Worm (Caenorhabditis elegans) whole organism, late embryonic: ENCODE results near the gene nas-20.

Experiments
- C08G9.2 ChIP-seq: sonication (generic microtip); optimal IDR thresholded peaks from 2 replicates; lab custom pipeline; 2016; ENCODE audit warnings: mild to moderate bottlenecking, missing genetic modification characterization, moderate library complexity, missing compliant biosample characterization
- C38D4.7 ChIP-seq: fragments of 200-800 bp; sonication (Bioruptor generic); optimal IDR thresholded peaks from 2 replicates; lab custom pipeline; 2018; ENCODE audit warnings: mild to moderate bottlenecking, missing genetic modification characterization, moderate library complexity, missing compliant biosample characterization
- ceh-22 ChIP-seq: sonication (generic microtip); optimal IDR thresholded peaks from 2 replicates; lab custom pipeline; 2017; ENCODE audit warnings: missing biosample characterization, missing genetic modification characterization
- dve-1 ChIP-seq: sonication (generic microtip); optimal IDR thresholded peaks from 2 replicates; lab custom pipeline; 2017; ENCODE audit warnings: antibody characterized with exemption, mild to moderate bottlenecking, missing genetic modification characterization, missing compliant biosample characterization
- nhr-11 ChIP-seq: fragments of 150-350 bp; optimal IDR thresholded peaks from 2 replicates; lab custom pipeline; 2014; ENCODE audit warnings: missing biosample characterization, missing genetic modification characterization
- pax-1 ChIP-seq: fragments of 150-350 bp; optimal IDR thresholded peaks from 2 replicates; lab custom pipeline; 2014; ENCODE audit warnings: missing biosample characterization, missing genetic modification characterization
- pha-4 ChIP-seq: fragments of 150-350 bp; optimal IDR thresholded peaks from 2 replicates; lab custom pipeline; 2018; ENCODE audit warnings: missing biosample characterization, missing genetic modification reagents, missing genetic modification characterization
- sox-4 ChIP-seq: sonication (generic microtip); optimal IDR thresholded peaks from 2 replicates; lab custom pipeline; 2017; ENCODE audit warnings: mild to moderate bottlenecking, missing genetic modification characterization, inconsistent platforms, missing compliant biosample characterization

- TF ChIP-seq sox-4 (no peak), ceh-22 (tag; lab: Kevin White, UChicago) (no peak), pha-4 (tag; lab: Kevin White, UChicago) (no peak), C38D4.7 (GFP tag; lab: Kevin White, UChicago) (no peak), nhr-11 (tag; lab: Kevin White, UChicago) (no peak), C08G9.2 (tag; lab: Kevin White, UChicago) (no peak), pax-1 (no peak), dve-1 (tag; lab: Kevin White, UChicago) (no peak)
Measured at ce11 chrV:11479406-11479805, 7.3 kb upstream of the nas-20 start, which contains the start of gene T11F9.22.
